Worm (Caenorhabditis elegans) whole organism, L3 larva: ENCODE data around the gene srd-67.

Source experiments
- R02D3.7 ChIP-seq: fragments of 150-350 bp; optimal IDR thresholded peaks from 2 replicates; lab custom pipeline; 2014; ENCODE audit warnings: missing biosample characterization, missing genetic modification characterization
- aly-2 ChIP-seq: fragments of 150-350 bp; optimal IDR thresholded peaks from 2 replicates; lab custom pipeline; 2014; ENCODE audit warnings: missing biosample characterization, missing genetic modification characterization
- ama-1 ChIP-seq: fragments of 150-350 bp; optimal IDR thresholded peaks from 2 replicates; lab custom pipeline; 2018
- ceh-16 ChIP-seq: sonication (generic microtip); optimal IDR thresholded peaks from 2 replicates; lab custom pipeline; 2017; ENCODE audit warnings: missing biosample characterization, missing genetic modification characterization
- ceh-28 ChIP-seq: fragments of 150-350 bp; optimal IDR thresholded peaks from 2 replicates; lab custom pipeline; 2014; ENCODE audit warnings: missing biosample characterization, missing genetic modification reagents, missing genetic modification characterization
- ceh-82 ChIP-seq: fragments of 150-350 bp; optimal IDR thresholded peaks from 2 replicates; lab custom pipeline; 2014; ENCODE audit warnings: missing biosample characterization, missing genetic modification characterization
- ceh-9 ChIP-seq: sonication (generic microtip); optimal IDR thresholded peaks from 2 replicates; lab custom pipeline; 2018; ENCODE audit warnings: missing biosample characterization, missing genetic modification characterization
- egl-27 ChIP-seq: sonication (generic microtip); optimal IDR thresholded peaks from 4 replicates; lab custom pipeline; 2017; ENCODE audit warnings: missing biosample characterization, missing genetic modification reagents, missing genetic modification characterization
- egl-5 ChIP-seq: fragments of 150-350 bp; optimal IDR thresholded peaks from 2 replicates; lab custom pipeline; 2017; ENCODE audit warnings: missing biosample characterization, missing genetic modification reagents, missing genetic modification characterization, inconsistent platforms
- elt-2 ChIP-seq: sonication (generic microtip); optimal IDR thresholded peaks from 2 replicates; lab custom pipeline; 2016; ENCODE audit warnings: missing genetic modification reagents, mild to moderate bottlenecking, missing genetic modification characterization, missing compliant biosample characterization
- elt-3 ChIP-seq, 3 experiments: fragments of 150-350 bp in 1 of 3; sonication (generic microtip) in 2 of 3; optimal IDR thresholded peaks; 2 replicates in 2 of 3; 4 replicates in 1 of 3; lab custom pipeline; 2014 to 2017; ENCODE audit warnings: missing biosample characterization in 3 of 3, missing genetic modification characterization in 3 of 3
- eor-1 ChIP-seq, 2 experiments: fragments of 150-350 bp; optimal IDR thresholded peaks; 2 replicates each; lab custom pipeline; 2014 to 2018; ENCODE audit warnings: missing biosample characterization in 2 of 2, missing genetic modification characterization in 2 of 2
- fkh-10 ChIP-seq: sonication (generic microtip); optimal IDR thresholded peaks from 2 replicates; lab custom pipeline; 2017; ENCODE audit warnings: missing biosample characterization, missing genetic modification reagents, missing genetic modification characterization
- fkh-2 ChIP-seq: fragments of 150-350 bp; optimal IDR thresholded peaks from 2 replicates; lab custom pipeline; 2014; ENCODE audit warnings: missing biosample characterization, missing genetic modification reagents, missing genetic modification characterization
- fos-1 ChIP-seq: fragments of 150-350 bp; optimal IDR thresholded peaks from 2 replicates; lab custom pipeline; 2014; ENCODE audit warnings: missing biosample characterization, missing genetic modification characterization
- hmg-11 ChIP-seq: sonication (generic microtip); optimal IDR thresholded peaks from 2 replicates; lab custom pipeline; 2016; ENCODE audit warnings: missing genetic modification characterization, missing compliant biosample characterization
- lin-15B ChIP-seq: fragments of 150-350 bp; optimal IDR thresholded peaks from 2 replicates; lab custom pipeline; 2014; ENCODE audit warnings: missing biosample characterization, missing genetic modification characterization
- lin-39 ChIP-seq: fragments of 150-350 bp; optimal IDR thresholded peaks from 2 replicates; lab custom pipeline; 2018; ENCODE audit warnings: missing biosample characterization, missing genetic modification reagents, missing genetic modification characterization
- lsy-12 ChIP-seq: sonication (generic microtip); optimal IDR thresholded peaks from 2 replicates; lab custom pipeline; 2016; ENCODE audit warnings: mild to moderate bottlenecking, missing genetic modification characterization, missing compliant biosample characterization
- mdl-1 ChIP-seq: fragments of 150-350 bp; optimal IDR thresholded peaks from 2 replicates; lab custom pipeline; 2014; ENCODE audit warnings: missing biosample characterization, missing genetic modification characterization
- nhr-28 ChIP-seq: fragments of 150-350 bp; optimal IDR thresholded peaks from 2 replicates; lab custom pipeline; 2014; ENCODE audit warnings: missing biosample characterization, missing genetic modification characterization
- nhr-67 ChIP-seq: fragments of 150-350 bp; optimal IDR thresholded peaks from 2 replicates; lab custom pipeline; 2014; ENCODE audit warnings: missing biosample characterization, missing genetic modification characterization
- nhr-76 ChIP-seq: fragments of 150-350 bp; sonication (generic microtip); optimal IDR thresholded peaks from 5 replicates; lab custom pipeline; 2014; ENCODE audit warnings: missing biosample characterization, missing genetic modification characterization
- nhr-77 ChIP-seq: fragments of 150-350 bp; optimal IDR thresholded peaks from 2 replicates; lab custom pipeline; 2014; ENCODE audit warnings: missing biosample characterization, missing genetic modification characterization
- pha-4 ChIP-seq: fragments of 150-350 bp; optimal IDR thresholded peaks from 2 replicates; lab custom pipeline; 2014; ENCODE audit warnings: missing biosample characterization, missing genetic modification reagents, missing genetic modification characterization
- pqm-1 ChIP-seq: fragments of 150-350 bp; optimal IDR thresholded peaks from 2 replicates; lab custom pipeline; 2017; ENCODE audit warnings: missing biosample characterization, missing genetic modification characterization, inconsistent platforms
- tbx-2 ChIP-seq: sonication (generic microtip); optimal IDR thresholded peaks from 2 replicates; lab custom pipeline; 2016; ENCODE audit warnings: mild to moderate bottlenecking, missing genetic modification characterization, missing compliant biosample characterization
- unc-39 ChIP-seq: sonication (generic microtip); optimal IDR thresholded peaks from 4 replicates; lab custom pipeline; 2017; ENCODE audit warnings: missing biosample characterization, missing genetic modification characterization
- unc-62 ChIP-seq: fragments of 150-350 bp; sonication (generic microtip); optimal IDR thresholded peaks from 4 replicates; lab custom pipeline; 2014; ENCODE audit warnings: missing biosample characterization, missing genetic modification reagents, missing genetic modification characterization
- zag-1 ChIP-seq: fragments of 150-350 bp; optimal IDR thresholded peaks from 2 replicates; lab custom pipeline; 2014; ENCODE audit warnings: missing biosample characterization, missing genetic modification characterization
- ztf-11 ChIP-seq: fragments of 150-350 bp; optimal IDR thresholded peaks from 2 replicates; lab custom pipeline; 2014; ENCODE audit warnings: missing biosample characterization, missing genetic modification characterization
- ztf-4 ChIP-seq: fragments of 150-350 bp; optimal IDR thresholded peaks from 2 replicates; lab custom pipeline; 2014; ENCODE audit warnings: missing biosample characterization, missing genetic modification characterization

Gene srd-67

DNA sequence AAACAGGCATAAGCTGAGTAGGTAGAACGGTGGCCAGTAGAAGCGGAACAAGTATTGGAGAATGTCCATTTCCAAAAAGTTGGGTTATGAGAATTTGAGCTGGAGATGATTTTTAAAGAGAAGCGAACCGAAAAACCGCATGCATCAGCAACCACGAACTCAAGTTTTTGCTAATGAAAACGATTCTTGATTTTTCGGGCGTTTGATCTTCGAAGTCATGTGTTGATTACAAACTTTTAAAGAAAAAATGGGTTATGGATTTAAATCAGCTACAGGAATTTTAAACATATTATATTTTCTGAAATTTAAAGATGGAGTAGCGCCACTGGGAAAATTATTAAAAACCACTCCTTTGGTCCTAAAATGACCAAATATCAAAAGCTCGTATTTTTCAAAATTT, 21.7 kb downstream of the srd-67 start, which contains the start of gene srd-65:
srd-65 (minus strand) TSS at position 101 of the 400 bp plus-strand sequence.
- TF ChIP-seq lin-15B: no peak
- TF ChIP-seq unc-39 (tag; lab: Kevin White, UChicago): no peak
- no peak for TF ChIP-seq lin-39
- TF ChIP-seq ztf-11: no peak
- TF ChIP-seq tbx-2 (tag; lab: Kevin White, UChicago): no peak
- no peak for TF ChIP-seq nhr-28 (tag; lab: Kevin White, UChicago)
- TF ChIP-seq egl-5 (tag; lab: Kevin White, UChicago): no peak

DNA sequence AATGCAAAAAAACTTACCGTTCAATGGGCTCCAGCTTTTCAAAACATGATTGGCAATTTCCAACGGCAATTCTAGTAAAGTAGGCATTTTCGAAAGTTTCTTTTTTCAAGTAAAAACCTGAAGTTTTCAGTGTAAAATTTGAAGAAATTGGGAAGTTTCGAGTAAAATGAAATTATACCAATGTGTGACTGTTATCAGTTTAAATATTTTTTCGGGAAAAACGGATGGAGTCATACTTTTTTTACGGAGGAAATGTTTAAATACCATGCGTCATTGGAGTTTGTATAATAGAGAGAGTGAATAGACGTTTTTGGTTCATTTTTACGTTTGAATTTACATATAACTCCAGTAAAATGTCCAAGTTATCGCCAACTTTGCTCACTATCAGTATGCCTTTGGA, 26.2 kb downstream of the srd-67 start, which contains the start of gene fbxa-12:
fbxa-12 (plus strand) TSS at position 301 of the 400 bp plus-strand sequence.
- TF ChIP-seq egl-27 (tag; lab: Kevin White, UChicago) (no peak), ztf-11 (no peak), hmg-11 (tag; lab: Kevin White, UChicago) (no peak), pha-4 (tag; lab: Kevin White, UChicago) (no peak), elt-3 (tag; optimal IDR thresholded peaks at IDR 0.05; lab: Kevin White, UChicago) (no peak), pqm-1 (tag; lab: Kevin White, UChicago) (no peak), egl-5 (tag; lab: Kevin White, UChicago) (no peak), ceh-82 (tag; lab: Kevin White, UChicago) (no peak), nhr-77 (tag; lab: Kevin White, UChicago) (no peak), nhr-76 (tag; lab: Kevin White, UChicago) (no peak), ceh-9 (tag; lab: Kevin White, UChicago) (no peak), lin-39 (no peak), mdl-1 (no peak), fkh-2 (no peak), fkh-10 (no peak)

DNA sequence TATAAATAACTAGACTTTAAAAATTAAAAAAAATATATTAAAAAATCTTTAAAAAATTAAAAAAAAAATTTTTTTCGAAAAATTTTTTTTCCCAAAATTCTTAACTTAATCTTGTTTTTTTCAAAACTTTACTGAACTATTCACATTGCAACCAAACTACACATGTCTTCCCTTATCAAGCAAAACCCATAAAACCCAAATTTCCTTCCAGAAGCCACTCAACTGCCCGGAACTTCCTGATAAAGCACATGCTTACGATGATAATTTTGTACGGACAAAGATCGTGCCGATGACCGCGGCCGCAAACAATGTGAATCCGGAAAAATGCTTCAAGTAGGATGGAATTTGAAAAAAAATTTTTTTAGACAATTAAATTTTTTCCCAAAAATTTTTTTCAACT, 33.3 kb downstream of the srd-67 start:
- TF ChIP-seq aly-2 (tag; lab: Kevin White, UChicago) (no peak), elt-2 (tag; lab: Kevin White, UChicago) (peak; percentile 70), nhr-76 (tag; lab: Kevin White, UChicago) (no peak), tbx-2 (tag; lab: Kevin White, UChicago) (no peak), pqm-1 (tag; lab: Kevin White, UChicago) (peak; percentile 23), elt-3 (tag; optimal IDR thresholded peaks at IDR 0.05; lab: Kevin White, UChicago) (no peak), ztf-11 (no peak), fos-1 (tag; lab: Kevin White, UChicago) (no peak), nhr-67 (tag; lab: Kevin White, UChicago) (no peak), egl-5 (tag; lab: Kevin White, UChicago) (no peak), lsy-12 (tag; lab: Kevin White, UChicago) (no peak)
- TF ChIP-seq, all 47 proteins: peak for 2

DNA sequence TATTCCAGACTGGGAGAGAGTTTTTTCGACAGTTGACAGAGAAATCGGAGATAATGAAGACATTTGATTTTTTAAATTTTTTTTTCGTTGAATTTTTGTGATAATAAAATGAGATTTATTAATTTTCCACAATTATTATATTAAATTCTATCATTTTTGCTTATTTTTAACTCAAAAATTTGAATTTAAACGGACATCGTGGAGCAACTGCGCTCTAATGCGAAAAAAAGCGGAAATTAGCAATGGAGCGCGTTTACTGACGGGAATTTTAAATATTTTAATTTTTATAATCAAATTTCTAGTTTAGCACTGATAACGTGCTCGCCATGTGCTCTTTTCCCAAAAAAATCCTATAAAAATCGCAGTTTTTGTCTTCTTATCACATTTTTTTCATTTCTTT, 34.5 kb downstream of the srd-67 start, which contains the start of gene C39B5.14:
C39B5.14 (plus strand) TSS at position 301 of the 400 bp plus-strand sequence.
- TF ChIP-seq elt-2 (tag; lab: Kevin White, UChicago) (peak; percentile 56), ceh-28 (tag; lab: Kevin White, UChicago) (no peak)

DNA sequence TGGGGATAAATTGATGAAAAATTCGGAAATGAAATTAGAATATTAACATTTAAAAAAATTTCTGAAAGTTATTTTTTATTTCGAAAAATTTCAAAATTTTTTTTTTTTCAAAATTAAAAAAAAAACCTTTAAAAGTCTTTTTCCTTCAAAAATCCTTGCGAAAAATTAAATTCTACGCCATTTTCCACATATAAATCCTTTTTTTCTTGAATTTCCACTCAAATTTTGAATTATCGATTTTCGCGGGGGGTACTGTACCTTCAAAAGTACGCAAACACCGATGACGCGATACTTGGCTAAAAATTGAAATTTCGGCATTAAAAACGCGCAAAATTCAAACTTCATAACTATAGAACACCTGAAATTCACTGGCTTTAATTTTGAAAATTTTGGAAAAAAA, 35.0 kb downstream of the srd-67 start:
- TF ChIP-seq eor-1 (tag; optimal IDR thresholded peaks at IDR 0.05; lab: Kevin White, UChicago) (no peak), unc-62 (GFP tag; lab: Kevin White, UChicago) (no peak)

DNA sequence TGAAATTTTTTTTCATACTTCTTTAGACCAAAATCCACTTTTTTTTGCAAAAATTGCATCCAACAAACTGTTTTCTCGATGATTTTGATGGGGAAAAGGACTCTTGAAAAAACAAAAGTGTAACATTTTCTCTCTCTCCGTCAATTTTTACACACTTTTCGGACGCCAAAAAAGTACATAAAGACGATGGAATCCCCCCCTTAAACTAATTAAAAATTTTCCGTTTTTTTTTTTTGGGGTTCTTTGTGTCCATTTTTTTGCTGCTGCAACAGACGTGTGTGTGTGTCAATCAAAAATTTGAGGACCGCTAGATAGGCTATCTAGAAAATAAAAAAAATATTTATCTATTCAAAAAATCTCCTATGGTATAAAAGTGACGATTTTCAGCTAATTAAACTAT, 37.8 kb downstream of the srd-67 start, which contains the start of gene C39B5.5:
C39B5.5 (plus strand) TSS at position 301 of the 400 bp plus-strand sequence.
- TF ChIP-seq ztf-4 (tag; lab: Kevin White, UChicago) (no peak), lin-39 (no peak), ama-1 (lab: Kevin White, UChicago) (no peak), aly-2 (tag; lab: Kevin White, UChicago) (no peak), zag-1 (tag; lab: Kevin White, UChicago) (no peak), R02D3.7 (tag; lab: Kevin White, UChicago) (no peak), ceh-16 (tag; lab: Kevin White, UChicago) (no peak), eor-1 (tag; optimal IDR thresholded peaks at IDR 0.05; lab: Kevin White, UChicago) (no peak)
